Fruit fly (Drosophila melanogaster) whole organism, embryonic: ENCODE data around the gene robl22E.

Experiments
- Antp ChIP-seq: fragments of 200-800 bp; sonication (Bioruptor generic); optimal IDR thresholded peaks from 3 replicates; lab custom pipeline; 2016; ENCODE audit warnings: missing biosample characterization, missing genetic modification characterization
- Bteb2 ChIP-seq: fragments of 200-800 bp; sonication (Bioruptor generic); optimal IDR thresholded peaks from 2 replicates; lab custom pipeline; 2016; ENCODE audit warnings: missing biosample characterization, missing genetic modification characterization
- C15 ChIP-seq: fragments of 200-800 bp; sonication (Bioruptor generic); IDR thresholded peaks from 3 replicates; pipeline ENCODE4 v1.3.6; 2022; ENCODE audit warnings: missing biosample characterization, missing genetic modification characterization
- CG14667 ChIP-seq: fragments of 200-800 bp; sonication (Bioruptor generic); IDR thresholded peaks from 2 replicates; pipeline ENCODE4 v1.3.6; 2022; ENCODE audit warnings: missing biosample characterization, missing genetic modification characterization
- CG15479 ChIP-seq: fragments of 200-800 bp; sonication (Bioruptor generic); optimal IDR thresholded peaks from 3 replicates; lab custom pipeline; 2019; ENCODE audit warnings: missing biosample characterization, mild to moderate bottlenecking, missing genetic modification characterization, moderate library complexity
- CG18262 ChIP-seq: fragments of 200-800 bp; optimal IDR thresholded peaks from 3 replicates; lab custom pipeline; 2019; ENCODE audit warnings: missing biosample characterization, mild to moderate bottlenecking, missing genetic modification characterization, moderate library complexity
- CG18619 ChIP-seq: fragments of 200-800 bp; sonication (Bioruptor generic); optimal IDR thresholded peaks from 3 replicates; lab custom pipeline; 2017; ENCODE audit warnings: missing biosample characterization, mild to moderate bottlenecking, missing genetic modification characterization
- CG2116 ChIP-seq: fragments of 200-800 bp; sonication (Bioruptor generic); optimal IDR thresholded peaks from 3 replicates; lab custom pipeline; 2018; ENCODE audit warnings: missing biosample characterization, mild to moderate bottlenecking, missing genetic modification characterization
- CG2120 ChIP-seq: fragments of 200-800 bp; sonication (Bioruptor generic); optimal IDR thresholded peaks from 3 replicates; lab custom pipeline; 2016; ENCODE audit warnings: missing biosample characterization, missing genetic modification characterization
- CG2129 ChIP-seq: fragments of 200-800 bp; sonication (Bioruptor generic); IDR thresholded peaks from 2 replicates; pipeline ENCODE4 v1.3.6; 2022; ENCODE audit warnings: missing biosample characterization, missing genetic modification characterization; ENCODE audit not compliant: partially characterized antibody
- CG30020 ChIP-seq: fragments of 200-800 bp; optimal IDR thresholded peaks from 2 replicates; lab custom pipeline; 2019; ENCODE audit warnings: missing biosample characterization, mild to moderate bottlenecking, missing genetic modification characterization, moderate library complexity
- CG3407 ChIP-seq: fragments of 200-800 bp; sonication (Bioruptor generic); optimal IDR thresholded peaks from 2 replicates; lab custom pipeline; 2018; ENCODE audit warnings: missing biosample characterization, mild to moderate bottlenecking, missing genetic modification characterization
- CG7357 ChIP-seq: fragments of 200-800 bp; sonication (Bioruptor generic); IDR thresholded peaks from 3 replicates; pipeline ENCODE4 v1.3.6; 2022; ENCODE audit warnings: missing biosample characterization, missing genetic modification characterization
- CG8765 ChIP-seq: fragments of 200-800 bp; sonication (Bioruptor generic); IDR thresholded peaks from 2 replicates; pipeline ENCODE4 v1.3.6; 2022; ENCODE audit warnings: missing biosample characterization, missing genetic modification characterization
- CG8924 ChIP-seq: fragments of 200-800 bp; optimal IDR thresholded peaks from 3 replicates; lab custom pipeline; 2019; ENCODE audit warnings: missing biosample characterization, mild to moderate bottlenecking, missing genetic modification characterization, moderate library complexity
- CG9609 ChIP-seq: fragments of 200-800 bp; sonication (Bioruptor generic); optimal IDR thresholded peaks from 3 replicates; lab custom pipeline; 2016; ENCODE audit warnings: missing biosample characterization, missing genetic modification characterization
- CG9932 ChIP-seq: fragments of 200-800 bp; sonication (Bioruptor generic); IDR thresholded peaks from 2 replicates; pipeline ENCODE4 v1.3.6; 2022; ENCODE audit warnings: missing biosample characterization, missing genetic modification characterization
- Dad ChIP-seq: fragments of 200-800 bp; sonication (Bioruptor generic); optimal IDR thresholded peaks from 3 replicates; lab custom pipeline; 2016; ENCODE audit warnings: missing biosample characterization, missing genetic modification characterization
- Dref ChIP-seq: fragments of 200-800 bp; sonication (Bioruptor generic); IDR thresholded peaks from 2 replicates; pipeline ENCODE4 v1.3.6; 2022; ENCODE audit warnings: missing biosample characterization, missing genetic modification characterization
- E2f1 ChIP-seq: fragments of 200-800 bp; sonication (Bioruptor generic); IDR thresholded peaks from 2 replicates; pipeline ENCODE4 v1.3.6; 2022; ENCODE audit warnings: missing biosample characterization, missing genetic modification characterization
- Eip74EF ChIP-seq, 2 experiments: fragments of 200-800 bp in 1 of 2; fragments of >200 bp in 1 of 2; sonication (Bioruptor generic) in 1 of 2; optimal IDR thresholded peaks; 2 replicates each; lab custom pipeline; 2017 to 2019; ENCODE audit warnings: missing biosample characterization in 2 of 2, missing genetic modification characterization in 2 of 2, mild to moderate bottlenecking in 1 of 2, moderate library complexity in 1 of 2
- Gsc ChIP-seq: fragments of 200-800 bp; sonication (Bioruptor generic); IDR thresholded peaks from 2 replicates; pipeline ENCODE4 v1.3.6; 2022; ENCODE audit warnings: missing biosample characterization, missing genetic modification characterization
- Hand ChIP-seq: fragments of 200-800 bp; sonication (Bioruptor generic); optimal IDR thresholded peaks from 2 replicates; lab custom pipeline; 2017; ENCODE audit warnings: mild to moderate bottlenecking, missing biosample characterization, missing genetic modification reagents, missing genetic modification characterization
- Lhr ChIP-seq: fragments of 200-800 bp; sonication (Bioruptor generic); optimal IDR thresholded peaks from 3 replicates; lab custom pipeline; 2017; ENCODE audit warnings: mild to moderate bottlenecking, missing biosample characterization, missing genetic modification reagents, missing genetic modification characterization
- Max ChIP-seq: fragments of 200-800 bp; sonication (Bioruptor generic); optimal IDR thresholded peaks from 2 replicates; lab custom pipeline; 2016; ENCODE audit warnings: missing biosample characterization, mild to moderate bottlenecking, missing genetic modification characterization
- Mrtf ChIP-seq: fragments of 200-800 bp; sonication (Bioruptor generic); IDR thresholded peaks from 3 replicates; pipeline ENCODE4 v1.3.6; 2022; ENCODE audit warnings: missing biosample characterization, missing genetic modification characterization
- PHDP ChIP-seq: fragments of 200-800 bp; sonication (Bioruptor generic); optimal IDR thresholded peaks from 3 replicates; lab custom pipeline; 2018; ENCODE audit warnings: missing biosample characterization, mild to moderate bottlenecking, missing genetic modification characterization, moderate library complexity
- Ravus ChIP-seq: fragments of 200-800 bp; sonication (Bioruptor generic); IDR thresholded peaks from 2 replicates; pipeline ENCODE4 v1.3.6; 2022; ENCODE audit warnings: missing biosample characterization, missing genetic modification characterization
- TFAM ChIP-seq: fragments of 200-800 bp; sonication (Bioruptor generic); optimal IDR thresholded peaks from 2 replicates; lab custom pipeline; 2017; ENCODE audit warnings: missing biosample characterization, missing genetic modification characterization, inconsistent platforms
- ap ChIP-seq: fragments of 200-800 bp; sonication (Bioruptor generic); IDR thresholded peaks from 2 replicates; pipeline ENCODE4 v1.3.6; 2022; ENCODE audit warnings: missing biosample characterization, missing genetic modification characterization
- bsh ChIP-seq, 2 experiments: fragments of 200-800 bp; sonication (Bioruptor generic); optimal IDR thresholded peaks; 2 replicates each; lab custom pipeline; 2017 to 2018; ENCODE audit warnings: mild to moderate bottlenecking in 2 of 2, missing biosample characterization in 2 of 2, missing genetic modification characterization in 2 of 2, moderate library complexity in 1 of 2
- crc ChIP-seq: fragments of 200-800 bp; sonication (Bioruptor generic); optimal IDR thresholded peaks from 2 replicates; lab custom pipeline; 2016; ENCODE audit warnings: missing biosample characterization, missing genetic modification characterization
- fd96Cb ChIP-seq: fragments of 200-800 bp; sonication (Bioruptor generic); optimal IDR thresholded peaks from 2 replicates; lab custom pipeline; 2018; ENCODE audit warnings: missing biosample characterization, mild to moderate bottlenecking, missing genetic modification characterization, moderate library complexity
- lola ChIP-seq, 3 experiments: fragments of >200 bp in 2 of 3; fragments of 200-800 bp in 1 of 3; sonication (Bioruptor generic) in 1 of 3; optimal IDR thresholded peaks; 2 replicates each; lab custom pipeline; 2017 to 2019; ENCODE audit warnings: missing biosample characterization in 3 of 3, missing genetic modification characterization in 3 of 3, mild to moderate bottlenecking in 1 of 3, moderate library complexity in 1 of 3
- nerfin-1 ChIP-seq: fragments of 200-800 bp; sonication (Bioruptor generic); optimal IDR thresholded peaks from 3 replicates; lab custom pipeline; 2019; ENCODE audit warnings: missing biosample characterization, mild to moderate bottlenecking, missing genetic modification characterization, moderate library complexity
- nmo ChIP-seq: fragments of 200-800 bp; sonication (Bioruptor generic); optimal IDR thresholded peaks from 2 replicates; lab custom pipeline; 2018; ENCODE audit warnings: missing biosample characterization, mild to moderate bottlenecking, missing genetic modification characterization, moderate library complexity
- rib ChIP-seq: fragments of 200-800 bp; sonication (Bioruptor generic); IDR thresholded peaks from 2 replicates; pipeline ENCODE4 v1.3.6; 2022; ENCODE audit warnings: missing biosample characterization, missing genetic modification characterization
- salm ChIP-seq: fragments of 200-800 bp; sonication (Bioruptor generic); optimal IDR thresholded peaks from 2 replicates; lab custom pipeline; 2018; ENCODE audit warnings: missing biosample characterization, mild to moderate bottlenecking, missing genetic modification characterization
- slp2 ChIP-seq: fragments of 200-800 bp; sonication (Bioruptor generic); optimal IDR thresholded peaks from 2 replicates; lab custom pipeline; 2016; ENCODE audit warnings: missing biosample characterization, missing genetic modification characterization
- sqz ChIP-seq: fragments of 200-800 bp; sonication (Bioruptor generic); optimal IDR thresholded peaks from 3 replicates; lab custom pipeline; 2018; ENCODE audit warnings: missing biosample characterization, mild to moderate bottlenecking, missing genetic modification characterization

robl22E gene

DNA sequence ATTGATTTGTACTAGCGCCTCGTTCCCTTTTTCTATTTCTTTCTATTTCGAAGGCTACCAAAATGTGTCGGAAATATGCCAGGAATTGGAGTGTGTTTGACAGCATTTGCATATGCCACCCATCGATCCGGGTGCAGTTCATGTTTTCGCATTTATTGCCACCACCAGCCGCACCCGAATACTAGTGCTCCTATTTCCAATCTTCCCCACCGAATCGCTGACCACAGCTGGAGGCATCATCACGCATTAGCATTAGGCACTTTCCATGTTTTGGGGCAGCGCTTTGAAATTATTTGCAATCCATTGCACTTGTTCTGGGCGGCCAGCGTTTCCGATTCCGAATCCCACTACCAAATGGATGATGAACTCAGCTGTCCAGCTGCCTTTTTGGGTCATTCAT, 2.7 kb downstream of the robl22E start, which contains the start of gene CG42658:
TSS of gene CG42658 (minus strand) at position 101 of the 400 bp plus-strand sequence.
- no peak for TF ChIP-seq Antp (GFP tag; lab: Kevin White, UChicago)
- TF ChIP-seq CG2120 (GFP tag; lab: Kevin White, UChicago), result no peak
- TF ChIP-seq CG7357, result no peak
- TF ChIP-seq sqz, result no peak
- no peak for TF ChIP-seq CG15479 (GFP tag; lab: Kevin White, UChicago)

- TF ChIP-seq TFAM (GFP tag; lab: Kevin White, UChicago), result no peak
Measured at dm6 chr2L:2286773-2287172, 3.8 kb downstream of the robl22E start, which contains the start of gene CG31681. Gene CG31681, minus strand, starts transcription at chr2L:2286873.

- TF ChIP-seq CG2129 (GFP tag; lab: Robert Waterston, UW) (no peak), CG18619 (GFP tag; lab: Kevin White, UChicago) (no peak), CG2116 (no peak), CG18262 (tag; lab: Kevin White, UChicago) (no peak), Ravus (GFP tag; lab: Robert Waterston, UW) (no peak), ap (GFP tag; lab: Robert Waterston, UW) (no peak), fd96Cb (tag; lab: Kevin White, UChicago) (no peak), Dad (GFP tag; lab: Kevin White, UChicago) (no peak), lola (GFP tag; optimal IDR thresholded peaks at IDR 0.05; lab: Kevin White, UChicago) (no peak), CG9609 (GFP tag; lab: Kevin White, UChicago) (no peak), CG14667 (GFP tag; lab: Robert Waterston, UW) (no peak), PHDP (tag; lab: Kevin White, UChicago) (no peak), salm (tag; lab: Kevin White, UChicago) (no peak), C15 (GFP tag; lab: Robert Waterston, UW) (no peak)
Measured at dm6 chr2L:2284863-2285262, 5.7 kb downstream of the robl22E start, which contains the start of gene CG4271. Gene CG4271, plus strand, starts transcription at chr2L:2285163.

- TF ChIP-seq crc (GFP tag; lab: Kevin White, UChicago), result no peak
- no peak for TF ChIP-seq bsh (GFP tag; optimal IDR thresholded peaks at IDR 0.05; lab: Kevin White, UChicago)
- no peak for TF ChIP-seq Gsc (GFP tag; lab: Robert Waterston, UW)
- no peak for TF ChIP-seq nmo
- TF ChIP-seq Bteb2, result no peak
- no peak for TF ChIP-seq Dref (GFP tag; lab: Robert Waterston, UW)
- no peak for TF ChIP-seq Eip74EF (GFP tag; optimal IDR thresholded peaks at IDR 0.05; lab: Kevin White, UChicago)
- no peak for TF ChIP-seq CG8924
- no peak for TF ChIP-seq Hand
- TF ChIP-seq CG8765 (GFP tag; lab: Robert Waterston, UW), result no peak
- no peak for TF ChIP-seq Max
- no peak for TF ChIP-seq slp2 (GFP tag; lab: Kevin White, UChicago)
- TF ChIP-seq CG9932 (GFP tag; lab: Robert Waterston, UW), result no peak
- TF ChIP-seq CG3407 (GFP tag; lab: Kevin White, UChicago), result no peak
- no peak for TF ChIP-seq rib
- TF ChIP-seq CG30020 (tag; lab: Kevin White, UChicago), result no peak
- TF ChIP-seq Mrtf (GFP tag; lab: Robert Waterston, UW), result no peak
- TF ChIP-seq E2f1 (GFP tag; lab: Robert Waterston, UW), result no peak
- no peak for TF ChIP-seq nerfin-1 (tag; lab: Kevin White, UChicago)
- TF ChIP-seq Lhr (GFP tag; lab: Kevin White, UChicago), result no peak
Measured at dm6 chr2L:2269040-2269439, 21.5 kb downstream of the robl22E start, which contains the start of gene CG17242. Gene CG17242, minus strand, starts transcription at chr2L:2269140.
